Fruit fly (Drosophila melanogaster) whole organism, prepupa: Measurements from ENCODE around the gene CG14315.

Experiments
- Blimp-1 ChIP-seq: fragments of 200-800 bp; sonication (Bioruptor generic); optimal IDR thresholded peaks from 3 replicates; lab custom pipeline; 2017; ENCODE audit warnings: missing biosample characterization, missing genetic modification characterization, mild to moderate bottlenecking, moderate library complexity, missing genetic modification reagents
- CG10631 ChIP-seq: fragments of 200-800 bp; sonication (Bioruptor generic); optimal IDR thresholded peaks from 2 replicates; lab custom pipeline; 2016; ENCODE audit warnings: missing biosample characterization, missing genetic modification characterization
- CG10669 ChIP-seq: fragments of 200-800 bp; sonication (Bioruptor generic); optimal IDR thresholded peaks from 3 replicates; lab custom pipeline; 2018; ENCODE audit warnings: missing biosample characterization, mild to moderate bottlenecking, missing genetic modification characterization, moderate library complexity
- CG11294 ChIP-seq: fragments of 200-800 bp; sonication (Bioruptor generic); IDR thresholded peaks from 2 replicates; pipeline ENCODE4 v1.3.6; 2022; ENCODE audit warnings: missing biosample characterization, missing genetic modification characterization
- CG11902 ChIP-seq: fragments of 200-800 bp; sonication (Bioruptor generic); optimal IDR thresholded peaks from 3 replicates; lab custom pipeline; 2016; ENCODE audit warnings: missing biosample characterization, missing genetic modification characterization
- CG15336 ChIP-seq: fragments of 200-800 bp; sonication (Bioruptor generic); IDR thresholded peaks from 2 replicates; pipeline ENCODE4 v1.3.6; 2022; ENCODE audit warnings: missing biosample characterization, missing genetic modification characterization
- CG1621 ChIP-seq: fragments of 200-800 bp; sonication (Bioruptor generic); optimal IDR thresholded peaks from 3 replicates; lab custom pipeline; 2018; ENCODE audit warnings: missing biosample characterization, mild to moderate bottlenecking, missing genetic modification characterization
- CG16779 ChIP-seq: fragments of 200-800 bp; sonication (Bioruptor generic); optimal IDR thresholded peaks from 3 replicates; lab custom pipeline; 2017; ENCODE audit warnings: missing biosample characterization, mild to moderate bottlenecking, missing genetic modification characterization
- CG3032 ChIP-seq: fragments of 200-800 bp; optimal IDR thresholded peaks from 2 replicates; lab custom pipeline; 2019; ENCODE audit warnings: missing biosample characterization, mild to moderate bottlenecking, missing genetic modification characterization, moderate library complexity
- CG31627 ChIP-seq: fragments of 200-800 bp; sonication (Bioruptor generic); optimal IDR thresholded peaks from 3 replicates; lab custom pipeline; 2016; ENCODE audit warnings: missing biosample characterization, missing genetic modification characterization
- CG34406 ChIP-seq: fragments of 200-800 bp; sonication (Bioruptor generic); optimal IDR thresholded peaks from 3 replicates; lab custom pipeline; 2016; ENCODE audit warnings: missing biosample characterization, missing genetic modification characterization
- CG3919 ChIP-seq: fragments of 200-800 bp; sonication (Bioruptor generic); optimal IDR thresholded peaks from 3 replicates; lab custom pipeline; 2016; ENCODE audit warnings: missing biosample characterization, missing genetic modification characterization
- CG4318 ChIP-seq: fragments of 200-800 bp; sonication (Bioruptor generic); optimal IDR thresholded peaks from 3 replicates; lab custom pipeline; 2017; ENCODE audit warnings: missing biosample characterization, mild to moderate bottlenecking, missing genetic modification characterization
- CG6163 ChIP-seq: fragments of 200-800 bp; sonication (Bioruptor generic); IDR thresholded peaks from 3 replicates; pipeline ENCODE4 v1.3.6; 2022; ENCODE audit warnings: missing biosample characterization, missing genetic modification characterization
- CG6276 ChIP-seq: fragments of 200-800 bp; sonication (Bioruptor generic); optimal IDR thresholded peaks from 2 replicates; lab custom pipeline; 2017; ENCODE audit warnings: missing biosample characterization, mild to moderate bottlenecking, missing genetic modification characterization
- CG6792 ChIP-seq: fragments of 200-800 bp; sonication (Bioruptor generic); optimal IDR thresholded peaks from 3 replicates; lab custom pipeline; 2016; ENCODE audit warnings: missing biosample characterization, missing genetic modification characterization
- CG6854 ChIP-seq: fragments of 200-800 bp; sonication (Bioruptor generic); optimal IDR thresholded peaks from 2 replicates; lab custom pipeline; 2017; ENCODE audit warnings: missing biosample characterization, mild to moderate bottlenecking, missing genetic modification characterization
- CG7368 ChIP-seq: fragments of 200-800 bp; sonication (Bioruptor generic); optimal IDR thresholded peaks from 3 replicates; lab custom pipeline; 2016; ENCODE audit warnings: missing biosample characterization, missing genetic modification characterization
- CG8119 ChIP-seq: fragments of 200-800 bp; sonication (Bioruptor generic); IDR thresholded peaks from 3 replicates; pipeline ENCODE4 v1.3.6; 2022; ENCODE audit warnings: missing biosample characterization, missing genetic modification characterization
- CG8319 ChIP-seq: fragments of 200-800 bp; sonication (Bioruptor generic); optimal IDR thresholded peaks from 3 replicates; lab custom pipeline; 2016; ENCODE audit warnings: missing biosample characterization, missing genetic modification characterization
- CG8632 ChIP-seq: fragments of 200-800 bp; sonication (Bioruptor generic); optimal IDR thresholded peaks from 3 replicates; lab custom pipeline; 2016; ENCODE audit warnings: missing biosample characterization, missing genetic modification characterization
- CG9139 ChIP-seq: fragments of 200-800 bp; sonication (Bioruptor generic); optimal IDR thresholded peaks from 3 replicates; lab custom pipeline; 2017; ENCODE audit warnings: missing biosample characterization, mild to moderate bottlenecking, missing genetic modification characterization
- Eip75B ChIP-seq: fragments of 200-800 bp; sonication (Bioruptor generic); optimal IDR thresholded peaks from 3 replicates; lab custom pipeline; 2016; ENCODE audit warnings: missing biosample characterization, missing genetic modification characterization
- Eip78C ChIP-seq: fragments of 200-800 bp; sonication (Bioruptor generic); peaks from one replicate; lab custom pipeline; 2016; ENCODE audit warnings: missing biosample characterization, missing genetic modification characterization
- Eip93F ChIP-seq: fragments of 200-800 bp; sonication (Bioruptor generic); optimal IDR thresholded peaks from 2 replicates; lab custom pipeline; 2016; ENCODE audit warnings: missing biosample characterization, mild to moderate bottlenecking, missing genetic modification characterization
- Ets96B ChIP-seq: fragments of 200-800 bp; optimal IDR thresholded peaks from 2 replicates; lab custom pipeline; 2019; ENCODE audit warnings: missing biosample characterization, mild to moderate bottlenecking, missing genetic modification characterization, moderate library complexity
- Hr38 ChIP-seq: sonication (Bioruptor generic); optimal IDR thresholded peaks from 2 replicates; lab custom pipeline; 2016; ENCODE audit warnings: missing biosample characterization, missing genetic modification characterization
- Hr39 ChIP-seq: fragments of 200-800 bp; sonication (Bioruptor generic); optimal IDR thresholded peaks from 2 replicates; lab custom pipeline; 2016; ENCODE audit warnings: missing biosample characterization, missing genetic modification characterization
- Lpt ChIP-seq: fragments of 200-800 bp; sonication (Bioruptor generic); optimal IDR thresholded peaks from 3 replicates; lab custom pipeline; 2016; ENCODE audit warnings: missing biosample characterization, missing genetic modification characterization
- Met ChIP-seq: fragments of 200-800 bp; sonication (Bioruptor generic); optimal IDR thresholded peaks from 3 replicates; lab custom pipeline; 2016; ENCODE audit warnings: missing biosample characterization, missing genetic modification characterization
- OdsH ChIP-seq: fragments of 200-800 bp; sonication (Bioruptor generic); optimal IDR thresholded peaks from 3 replicates; lab custom pipeline; 2016; ENCODE audit warnings: missing biosample characterization, missing genetic modification characterization
- Smox ChIP-seq: fragments of 200-800 bp; sonication (Bioruptor generic); optimal IDR thresholded peaks from 3 replicates; lab custom pipeline; 2016; ENCODE audit warnings: missing biosample characterization, missing genetic modification characterization
- Sox102F ChIP-seq: fragments of 200-800 bp; sonication (Bioruptor generic); optimal IDR thresholded peaks from 2 replicates; lab custom pipeline; 2016; ENCODE audit warnings: missing biosample characterization, mild to moderate bottlenecking, missing genetic modification characterization
- Sox14 ChIP-seq: fragments of 200-800 bp; sonication (Bioruptor generic); optimal IDR thresholded peaks from 3 replicates; lab custom pipeline; 2016; ENCODE audit warnings: missing biosample characterization, missing genetic modification characterization
- achi ChIP-seq: fragments of 200-800 bp; sonication (Bioruptor generic); optimal IDR thresholded peaks from 3 replicates; lab custom pipeline; 2016; ENCODE audit warnings: missing biosample characterization, missing genetic modification characterization
- acj6 ChIP-seq: fragments of 200-800 bp; sonication (Bioruptor generic); optimal IDR thresholded peaks from 3 replicates; lab custom pipeline; 2016; ENCODE audit warnings: missing biosample characterization, missing genetic modification characterization
- cyc ChIP-seq: fragments of 200-800 bp; sonication (Bioruptor generic); optimal IDR thresholded peaks from 3 replicates; lab custom pipeline; 2016; ENCODE audit warnings: missing biosample characterization, missing genetic modification characterization
- dsx ChIP-seq: fragments of 200-800 bp; optimal IDR thresholded peaks from 3 replicates; lab custom pipeline; 2019; ENCODE audit warnings: missing biosample characterization, mild to moderate bottlenecking, missing genetic modification characterization, moderate library complexity; ENCODE audit not compliant: poor library complexity, severe bottlenecking
- esn ChIP-seq: fragments of 200-800 bp; sonication (Bioruptor generic); optimal IDR thresholded peaks from 2 replicates; lab custom pipeline; 2016; ENCODE audit warnings: missing biosample characterization, mild to moderate bottlenecking, missing genetic modification characterization, moderate library complexity
- fd59A ChIP-seq: fragments of 200-800 bp; sonication (Bioruptor generic); optimal IDR thresholded peaks from 2 replicates; lab custom pipeline; 2017; ENCODE audit warnings: missing biosample characterization, mild to moderate bottlenecking, missing genetic modification characterization, missing genetic modification reagents
- fd85E ChIP-seq: fragments of 200-800 bp; sonication (Bioruptor generic); optimal IDR thresholded peaks from 3 replicates; lab custom pipeline; 2016; ENCODE audit warnings: missing biosample characterization, missing genetic modification characterization
- fkh ChIP-seq: fragments of 200-800 bp; sonication (Bioruptor generic); optimal IDR thresholded peaks from 3 replicates; lab custom pipeline; 2017; ENCODE audit warnings: missing biosample characterization, mild to moderate bottlenecking, missing genetic modification characterization, moderate library complexity
- lz ChIP-seq: fragments of 200-800 bp; sonication (Bioruptor generic); optimal IDR thresholded peaks from 3 replicates; lab custom pipeline; 2016; ENCODE audit warnings: missing biosample characterization, missing genetic modification characterization
- net ChIP-seq: fragments of 200-800 bp; sonication (Bioruptor generic); optimal IDR thresholded peaks from 3 replicates; lab custom pipeline; 2016; ENCODE audit warnings: missing biosample characterization, missing genetic modification characterization
- salr ChIP-seq, 2 experiments: fragments of 200-800 bp; sonication (Bioruptor generic); optimal IDR thresholded peaks; 3 replicates each; lab custom pipeline; 2016 to 2018; ENCODE audit warnings: missing biosample characterization in 2 of 2, missing genetic modification characterization in 2 of 2, mild to moderate bottlenecking in 1 of 2
- spab ChIP-seq: fragments of 200-800 bp; sonication (Bioruptor generic); optimal IDR thresholded peaks from 2 replicates; lab custom pipeline; 2017; ENCODE audit warnings: missing biosample characterization, mild to moderate bottlenecking, missing genetic modification characterization, missing genetic modification reagents
- ss ChIP-seq, 2 experiments: fragments of 200-800 bp; sonication (Bioruptor generic); optimal IDR thresholded peaks; 2 replicates in 1 of 2; 3 replicates in 1 of 2; lab custom pipeline; 2017 to 2018; ENCODE audit warnings: mild to moderate bottlenecking in 2 of 2, missing biosample characterization in 2 of 2, missing genetic modification characterization in 2 of 2, moderate library complexity in 1 of 2
- svp ChIP-seq: fragments of 200-800 bp; sonication (Bioruptor generic); peaks from one replicate; lab custom pipeline; 2016; ENCODE audit warnings: missing biosample characterization, missing genetic modification characterization
- topi ChIP-seq: fragments of 200-800 bp; sonication (Bioruptor generic); optimal IDR thresholded peaks from 3 replicates; lab custom pipeline; 2016; ENCODE audit warnings: missing biosample characterization, missing genetic modification characterization
- vri ChIP-seq: fragments of 200-800 bp; sonication (Bioruptor generic); optimal IDR thresholded peaks from 3 replicates; lab custom pipeline; 2016; ENCODE audit warnings: missing biosample characterization, mild to moderate bottlenecking, missing genetic modification characterization

CG14315 gene

DNA sequence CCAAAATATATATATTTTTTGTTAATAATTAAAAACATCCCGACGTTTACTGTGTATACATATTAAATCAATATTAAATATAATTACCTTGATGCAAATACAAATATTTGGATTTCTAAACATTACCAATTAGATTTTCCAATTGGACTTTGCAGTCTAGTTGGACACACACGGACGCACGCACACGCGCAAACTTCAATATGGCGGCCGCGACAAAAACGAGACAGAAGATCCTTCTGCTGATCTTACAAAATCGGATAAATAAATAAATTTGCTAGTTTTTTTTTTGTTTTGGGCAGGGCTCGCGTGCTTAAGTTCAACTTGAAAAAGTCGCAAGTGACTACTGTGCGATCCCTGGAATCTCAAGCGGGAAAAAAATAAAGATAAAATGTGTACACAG, 1.9 kb upstream of the CG14315 start:
- TF ChIP-seq CG1621 (tag; lab: Kevin White, UChicago) (no peak), CG16779 (tag; lab: Kevin White, UChicago) (no peak), Eip75B (no peak), fd85E (no peak), Hr38 (GFP tag; lab: Kevin White, UChicago) (no peak), CG11294 (no peak), Hr39 (GFP tag; lab: Kevin White, UChicago) (no peak)

DNA sequence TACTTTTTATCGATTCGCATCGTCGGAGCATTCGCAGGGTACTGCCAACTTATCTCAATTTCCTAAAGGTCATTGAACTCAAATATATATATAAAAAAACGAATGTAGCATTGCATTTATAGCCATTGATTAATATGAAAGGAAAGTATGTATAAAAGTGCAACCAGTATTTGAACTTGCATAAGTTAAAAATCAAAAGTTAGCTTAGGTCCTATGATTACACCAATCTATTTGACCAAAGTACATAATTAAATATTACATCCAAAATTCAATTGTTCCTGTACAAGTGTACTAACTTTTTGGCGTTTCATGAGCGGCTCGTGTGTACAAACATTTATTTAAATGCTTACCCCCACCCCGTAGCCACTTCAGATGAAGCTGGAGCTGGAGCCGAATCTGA, 1.0 kb upstream of the CG14315 start:
- no peak for TF ChIP-seq CG4318 (GFP tag; lab: Kevin White, UChicago)
- peak; percentile 26 for TF ChIP-seq Ets96B (tag; lab: Kevin White, UChicago)
- TF ChIP-seq spab (GFP tag; lab: Kevin White, UChicago), result peak; percentile 13
- peak; percentile 74 for TF ChIP-seq esn
- no peak for TF ChIP-seq CG8119
- no peak for TF ChIP-seq CG6276 (GFP tag; lab: Kevin White, UChicago)
- peak; percentile 64 for TF ChIP-seq Met (GFP tag; lab: Kevin White, UChicago)
- TF ChIP-seq ss (GFP tag; optimal IDR thresholded peaks at IDR 0.05; lab: Kevin White, UChicago), result peak; percentile 6 to 34
- TF ChIP-seq Lpt (GFP tag; lab: Kevin White, UChicago), result no peak
- TF ChIP-seq CG15336 (GFP tag; lab: Robert Waterston, UW), result no peak
- TF ChIP-seq svp (GFP tag; lab: Kevin White, UChicago), result peak; percentile 81
- no peak for TF ChIP-seq Eip93F (GFP tag; lab: Kevin White, UChicago)
- TF ChIP-seq CG8632, result peak; percentile 63
- TF ChIP-seq Hr38 (GFP tag; lab: Kevin White, UChicago), result no peak
- peak; percentile 67 for TF ChIP-seq topi (GFP tag; lab: Kevin White, UChicago)
- TF ChIP-seq CG3032, result peak; percentile 77
- TF ChIP-seq CG8319 (GFP tag; lab: Kevin White, UChicago), result no peak
- peak; percentile 59 for TF ChIP-seq Smox (GFP tag; lab: Kevin White, UChicago)
- no peak for TF ChIP-seq dsx
- TF ChIP-seq Sox14 (GFP tag; lab: Kevin White, UChicago), result peak; percentile 54
- TF ChIP-seq CG11902 (GFP tag; lab: Kevin White, UChicago), result peak; percentile 32
- TF ChIP-seq CG6792 (GFP tag; lab: Kevin White, UChicago), result peak; percentile 44
- TF ChIP-seq CG3919 (GFP tag; lab: Kevin White, UChicago), result peak; percentile 33
- peak; percentile 30 for TF ChIP-seq Eip75B
- no peak for TF ChIP-seq CG6854 (GFP tag; lab: Kevin White, UChicago)
- TF ChIP-seq acj6 (GFP tag; lab: Kevin White, UChicago), result peak; percentile 44
- TF ChIP-seq Sox102F (GFP tag; lab: Kevin White, UChicago), result peak; percentile 31
- no peak for TF ChIP-seq Blimp-1 (GFP tag; lab: Kevin White, UChicago)
- TF ChIP-seq vri (GFP tag; lab: Kevin White, UChicago), result no peak
- no peak for TF ChIP-seq fkh (GFP tag; lab: Kevin White, UChicago)
- TF ChIP-seq CG11294, result no peak
- TF ChIP-seq CG7368, result no peak
- TF ChIP-seq CG6163 (GFP tag; lab: Robert Waterston, UW), result no peak
- TF ChIP-seq CG16779 (tag; lab: Kevin White, UChicago), result no peak
- TF ChIP-seq Eip78C, result peak; percentile 89
- TF ChIP-seq CG34406, result peak; percentile 55
- TF ChIP-seq fd85E, result no peak
- TF ChIP-seq CG31627 (GFP tag; lab: Kevin White, UChicago), result peak; percentile 50
- peak; percentile 60 for TF ChIP-seq lz
- TF ChIP-seq CG10669, result no peak
- TF ChIP-seq CG10631 (GFP tag; lab: Kevin White, UChicago), result peak; percentile 36
- TF ChIP-seq achi (GFP tag; lab: Kevin White, UChicago), result peak; percentile 40
- TF ChIP-seq CG1621 (tag; lab: Kevin White, UChicago), result no peak
- peak; percentile 45 for TF ChIP-seq cyc
- peak; percentile 36 for TF ChIP-seq fd59A
- TF ChIP-seq salr (GFP tag; optimal IDR thresholded peaks at IDR 0.05; lab: Kevin White, UChicago), result peak in 1 of 2 experiments; percentile 36
- peak; percentile 49 for TF ChIP-seq OdsH (GFP tag; lab: Kevin White, UChicago)
- TF ChIP-seq net (GFP tag; lab: Kevin White, UChicago), result peak; percentile 20
- no peak for TF ChIP-seq CG9139 (GFP tag; lab: Kevin White, UChicago)
